Worm (Caenorhabditis elegans) whole organism, L4 larva: ENCODE data around the gene F37H8.6.

ENCODE experiments used
- F26F4.8 ChIP-seq: fragments of 200-800 bp; sonication (Bioruptor generic); conservative IDR thresholded peaks from 2 replicates; pipeline ENCODE4 v1.3.6; 2022; ENCODE audit warnings: missing genetic modification characterization, missing compliant biosample characterization
- F44E2.7 ChIP-seq: fragments of 200-800 bp; sonication (Bioruptor generic); IDR thresholded peaks from 2 replicates; pipeline ENCODE4 v2.1.2; 2022; ENCODE audit warnings: missing genetic modification characterization, missing compliant biosample characterization
- T20F7.1 ChIP-seq: fragments of 200-800 bp; sonication (Bioruptor generic); optimal IDR thresholded peaks from 2 replicates; lab custom pipeline; 2018; ENCODE audit warnings: mild to moderate bottlenecking, missing genetic modification characterization, missing compliant biosample characterization
- ZK337.2 ChIP-seq: fragments of 200-800 bp; sonication (Bioruptor generic); IDR thresholded peaks from 2 replicates; pipeline ENCODE4 v1.3.6; 2022; ENCODE audit warnings: missing genetic modification reagents, missing genetic modification characterization, missing compliant biosample characterization
- ZK546.5 ChIP-seq, 2 experiments: sonication (generic microtip); optimal IDR thresholded peaks; 2 replicates each; lab custom pipeline; 2017; ENCODE audit warnings: missing biosample characterization in 2 of 2, missing genetic modification characterization in 2 of 2
- aha-1 ChIP-seq: fragments of 150-350 bp; peaks from one replicate; lab custom pipeline; 2014; ENCODE audit warnings: missing biosample characterization, missing genetic modification characterization
- ceh-44 ChIP-seq: fragments of 200-800 bp; sonication (Bioruptor generic); IDR thresholded peaks from 2 replicates; pipeline ENCODE4 v1.3.6; 2022; ENCODE audit warnings: missing genetic modification reagents, missing genetic modification characterization, missing compliant biosample characterization
- ceh-62 ChIP-seq: sonication (generic microtip); optimal IDR thresholded peaks from 2 replicates; lab custom pipeline; 2017; ENCODE audit warnings: missing biosample characterization, missing genetic modification characterization
- ces-1 ChIP-seq: fragments of 150-350 bp; sonication (generic microtip); optimal IDR thresholded peaks from 4 replicates; lab custom pipeline; 2014; ENCODE audit warnings: missing biosample characterization, missing genetic modification reagents, missing genetic modification characterization
- ctbp-1 ChIP-seq: fragments of 200-800 bp; sonication (Bioruptor generic); IDR thresholded peaks from 2 replicates; pipeline ENCODE4 v1.3.6; 2022; ENCODE audit warnings: missing genetic modification reagents, missing genetic modification characterization, missing compliant biosample characterization
- daf-16 ChIP-seq, 3 experiments: sonication (generic microtip); optimal IDR thresholded peaks; 2 replicates each; lab custom pipeline; 2016 to 2017; ENCODE audit warnings: missing genetic modification characterization in 3 of 3, missing genetic modification reagents in 3 of 3, mild to moderate bottlenecking in 2 of 3, missing compliant biosample characterization in 2 of 3, missing biosample characterization in 1 of 3, moderate library complexity in 1 of 3
- daf-8 ChIP-seq: fragments of 200-800 bp; sonication (Bioruptor generic); IDR thresholded peaks from 2 replicates; pipeline ENCODE4 v1.3.6; 2022; ENCODE audit warnings: missing genetic modification characterization, missing compliant biosample characterization
- dpl-1 ChIP-seq: fragments of 150-350 bp; optimal IDR thresholded peaks from 2 replicates; lab custom pipeline; 2014; ENCODE audit warnings: missing biosample characterization, missing genetic modification reagents, missing genetic modification characterization
- dve-1 ChIP-seq: sonication (generic microtip); optimal IDR thresholded peaks from 2 replicates; lab custom pipeline; 2017; ENCODE audit warnings: antibody characterized with exemption, mild to moderate bottlenecking, missing genetic modification characterization, missing compliant biosample characterization; ENCODE audit not compliant: insufficient read depth
- fos-1 ChIP-seq: fragments of 150-350 bp; optimal IDR thresholded peaks from 2 replicates; lab custom pipeline; 2014; ENCODE audit warnings: missing biosample characterization, missing genetic modification characterization
- hlh-11 ChIP-seq: fragments of 200-800 bp; sonication (Bioruptor generic); optimal IDR thresholded peaks from 2 replicates; lab custom pipeline; 2018; ENCODE audit warnings: mild to moderate bottlenecking, missing genetic modification characterization, missing compliant biosample characterization
- hlh-30 ChIP-seq: sonication (generic microtip); optimal IDR thresholded peaks from 2 replicates; lab custom pipeline; 2017; ENCODE audit warnings: antibody characterized with exemption, mild to moderate bottlenecking, missing genetic modification characterization, missing compliant biosample characterization; ENCODE audit not compliant: insufficient read depth
- hmg-1.1 ChIP-seq: fragments of 200-800 bp; sonication (Bioruptor generic); IDR thresholded peaks from 2 replicates; pipeline ENCODE4 v1.3.6; 2022; ENCODE audit warnings: missing genetic modification reagents, missing genetic modification characterization, missing compliant biosample characterization
- jun-1 ChIP-seq: fragments of 150-350 bp; optimal IDR thresholded peaks from 2 replicates; lab custom pipeline; 2014; ENCODE audit warnings: missing biosample characterization, missing genetic modification reagents, missing genetic modification characterization
- lin-15B ChIP-seq: fragments of 150-350 bp; sonication (generic microtip); optimal IDR thresholded peaks from 3 replicates; lab custom pipeline; 2014; ENCODE audit warnings: missing biosample characterization, missing genetic modification characterization
- lin-38 ChIP-seq: fragments of 200-800 bp; sonication (Bioruptor generic); IDR thresholded peaks from 2 replicates; pipeline ENCODE4 v1.3.6; 2022; ENCODE audit warnings: missing genetic modification reagents, missing genetic modification characterization, missing compliant biosample characterization
- lsy-2 ChIP-seq, 2 experiments: fragments of 150-350 bp in 1 of 2; sonication (generic microtip) in 1 of 2; optimal IDR thresholded peaks; 2 replicates each; lab custom pipeline; 2014 to 2017; ENCODE audit warnings: missing biosample characterization in 2 of 2, missing genetic modification characterization in 2 of 2
- mdl-1 ChIP-seq, 2 experiments: fragments of 150-350 bp in 1 of 2; sonication (generic microtip) in 1 of 2; optimal IDR thresholded peaks; 2 replicates each; lab custom pipeline; 2014 to 2017; ENCODE audit warnings: missing biosample characterization in 2 of 2, missing genetic modification characterization in 2 of 2
- mdt-29 ChIP-seq: fragments of 200-800 bp; sonication (Bioruptor generic); IDR thresholded peaks from 2 replicates; pipeline ENCODE4 v1.3.6; 2022; ENCODE audit warnings: missing genetic modification reagents, missing genetic modification characterization, missing compliant biosample characterization
- mep-1 ChIP-seq: fragments of 150-350 bp; sonication (generic microtip); optimal IDR thresholded peaks from 3 replicates; lab custom pipeline; 2014; ENCODE audit warnings: missing biosample characterization, missing genetic modification characterization
- mes-2 ChIP-seq: sonication (generic microtip); optimal IDR thresholded peaks from 2 replicates; lab custom pipeline; 2016; ENCODE audit warnings: missing genotype, mild to moderate bottlenecking, missing genetic modification characterization, missing compliant biosample characterization; ENCODE audit not compliant: poor library complexity, severe bottlenecking
- nhr-102 ChIP-seq: sonication (generic microtip); optimal IDR thresholded peaks from 2 replicates; lab custom pipeline; 2016; ENCODE audit warnings: mild to moderate bottlenecking, missing genetic modification characterization, moderate library complexity, missing compliant biosample characterization
- nhr-25 ChIP-seq: sonication (generic microtip); optimal IDR thresholded peaks from 2 replicates; lab custom pipeline; 2017; ENCODE audit warnings: missing genetic modification characterization, mild to moderate bottlenecking, missing compliant biosample characterization, antibody characterized with exemption, moderate library complexity, borderline replicate concordance; ENCODE audit not compliant: insufficient read depth
- nhr-41 ChIP-seq: fragments of 200-800 bp; sonication (Bioruptor generic); IDR thresholded peaks from 2 replicates; pipeline ENCODE4 v1.3.6; 2022; ENCODE audit warnings: missing genetic modification reagents, missing genetic modification characterization, missing compliant biosample characterization
- nhr-48 ChIP-seq: sonication (generic microtip); optimal IDR thresholded peaks from 2 replicates; lab custom pipeline; 2016; ENCODE audit warnings: mild to moderate bottlenecking, missing genetic modification characterization, missing compliant biosample characterization
- nhr-6 ChIP-seq: fragments of 150-350 bp; optimal IDR thresholded peaks from 2 replicates; lab custom pipeline; 2014; ENCODE audit warnings: missing biosample characterization, missing genetic modification characterization
- nhr-77 ChIP-seq: fragments of 150-350 bp; optimal IDR thresholded peaks from 2 replicates; lab custom pipeline; 2014; ENCODE audit warnings: missing biosample characterization, missing genetic modification characterization
- php-3 ChIP-seq: fragments of 200-800 bp; sonication (Bioruptor generic); IDR thresholded peaks from 2 replicates; pipeline ENCODE4 v1.3.6; 2022; ENCODE audit warnings: missing genetic modification reagents, missing genetic modification characterization, missing compliant biosample characterization
- saeg-2 ChIP-seq: fragments of 200-800 bp; sonication (Bioruptor generic); IDR thresholded peaks from 2 replicates; pipeline ENCODE4 v1.3.6; 2022; ENCODE audit warnings: missing genetic modification reagents, missing genetic modification characterization, missing compliant biosample characterization
- sdz-12 ChIP-seq: fragments of 200-800 bp; sonication (Bioruptor generic); optimal IDR thresholded peaks from 2 replicates; lab custom pipeline; 2018; ENCODE audit warnings: mild to moderate bottlenecking, missing genetic modification characterization, missing compliant biosample characterization
- set-16 ChIP-seq: fragments of 200-800 bp; sonication (Bioruptor generic); IDR thresholded peaks from 2 replicates; pipeline ENCODE4 v1.3.6; 2022; ENCODE audit warnings: missing genetic modification reagents, missing genetic modification characterization, missing compliant biosample characterization
- snpc-1.2 ChIP-seq: fragments of 200-800 bp; sonication (Bioruptor generic); IDR thresholded peaks from 2 replicates; pipeline ENCODE4 v1.3.6; 2022; ENCODE audit warnings: missing genetic modification reagents, missing genetic modification characterization, missing compliant biosample characterization
- spr-1 ChIP-seq: sonication (generic microtip); optimal IDR thresholded peaks from 2 replicates; lab custom pipeline; 2016; ENCODE audit warnings: mild to moderate bottlenecking, missing genetic modification characterization, missing compliant biosample characterization
- unc-62 ChIP-seq, 3 experiments: fragments of 150-350 bp in 1 of 3; sonication (generic microtip); optimal IDR thresholded peaks in 2 of 3; peaks in 1 of 3; 1 replicate in 1 of 3; 2 replicates in 2 of 3; lab custom pipeline; 2014 to 2017; ENCODE audit warnings: missing biosample characterization in 3 of 3, missing genetic modification characterization in 3 of 3, missing genetic modification reagents in 3 of 3, missing genotype in 1 of 3
- vab-7 ChIP-seq: fragments of 200-800 bp; sonication (Bioruptor generic); IDR thresholded peaks from 2 replicates; pipeline ENCODE4 v1.3.6; 2022; ENCODE audit warnings: missing genetic modification reagents, missing genetic modification characterization, missing compliant biosample characterization
- zag-1 ChIP-seq: fragments of 150-350 bp; optimal IDR thresholded peaks from 2 replicates; lab custom pipeline; 2014; ENCODE audit warnings: missing biosample characterization, missing genetic modification characterization
- zfp-3 ChIP-seq: fragments of 200-800 bp; sonication (Bioruptor generic); conservative IDR thresholded peaks from 2 replicates; pipeline ENCODE4 v1.3.6; 2022; ENCODE audit warnings: missing genetic modification reagents, missing genetic modification characterization, missing compliant biosample characterization

The F37H8.6 gene

DNA sequence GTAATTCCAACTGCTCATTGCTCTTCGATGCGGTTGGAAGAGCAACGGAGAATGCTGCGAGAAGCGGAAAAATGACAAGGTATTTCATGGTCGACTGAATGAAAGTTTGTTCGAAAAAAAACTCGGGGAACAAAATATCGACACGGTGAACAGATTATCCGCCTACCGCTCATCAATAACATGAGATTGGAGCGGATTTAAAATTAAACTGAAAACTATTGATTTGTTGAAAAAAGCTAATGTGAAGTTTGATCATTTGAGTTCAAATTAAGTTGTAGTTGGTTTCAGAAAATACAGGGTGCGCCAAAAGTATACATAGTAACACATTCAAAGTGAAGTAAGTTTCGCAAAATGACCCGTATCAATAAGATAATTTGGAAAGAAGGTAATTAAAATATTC lies 37.1 kb downstream of the F37H8.6 start, which contains the start of gene F40F8.4:
F40F8.4 (minus strand) TSS at position 101 of the 400 bp plus-strand sequence.
- TF ChIP-seq ZK337.2 (GFP tag; lab: Robert Waterston, UW) (no peak), ZK546.5 (tag; optimal IDR thresholded peaks at IDR 0.05; lab: Kevin White, UChicago) (no peak), dpl-1 (no peak), dve-1 (tag; lab: Kevin White, UChicago) (no peak), lin-38 (no peak), ctbp-1 (GFP tag; lab: Robert Waterston, UW) (no peak), daf-8 (GFP tag; lab: Robert Waterston, UW) (no peak), vab-7 (GFP tag; lab: Robert Waterston, UW) (no peak), lin-15B (tag; lab: Kevin White, UChicago) (no peak), fos-1 (tag; lab: Kevin White, UChicago) (no peak), ceh-44 (no peak), F26F4.8 (GFP tag; lab: Robert Waterston, UW) (no peak), nhr-25 (tag; lab: Kevin White, UChicago) (no peak)

- TF ChIP-seq ces-1 (GFP tag; lab: Kevin White, UChicago) (no peak), saeg-2 (no peak), ZK546.5 (tag; optimal IDR thresholded peaks at IDR 0.05; lab: Kevin White, UChicago) (no peak), ceh-62 (tag; lab: Kevin White, UChicago) (no peak), hlh-11 (tag; lab: Kevin White, UChicago) (peak; percentile 22), F44E2.7 (GFP tag; lab: Robert Waterston, UW) (no peak), daf-16 (GFP tag; optimal IDR thresholded peaks at IDR 0.05; lab: Kevin White, UChicago) (peak in 1 of 2 experiments; percentile 67), daf-16 (tag; optimal IDR thresholded peaks at IDR 0.05; lab: Kevin White, UChicago) (peak; percentile 82), unc-62 (GFP tag; optimal IDR thresholded peaks at IDR 0.05 in 1 of 2; lab: Kevin White, UChicago) (peak in 1 of 2 experiments; percentile 95), unc-62 (tag; optimal IDR thresholded peaks at IDR 0.05; lab: Kevin White, UChicago) (no peak), hlh-30 (tag; lab: Kevin White, UChicago) (peak; percentile 32)
- TF ChIP-seq, all 104 proteins: peak for 4
Observed at ce11 chrII:11135773-11136172, 41.5 kb downstream of the F37H8.6 start.

DNA sequence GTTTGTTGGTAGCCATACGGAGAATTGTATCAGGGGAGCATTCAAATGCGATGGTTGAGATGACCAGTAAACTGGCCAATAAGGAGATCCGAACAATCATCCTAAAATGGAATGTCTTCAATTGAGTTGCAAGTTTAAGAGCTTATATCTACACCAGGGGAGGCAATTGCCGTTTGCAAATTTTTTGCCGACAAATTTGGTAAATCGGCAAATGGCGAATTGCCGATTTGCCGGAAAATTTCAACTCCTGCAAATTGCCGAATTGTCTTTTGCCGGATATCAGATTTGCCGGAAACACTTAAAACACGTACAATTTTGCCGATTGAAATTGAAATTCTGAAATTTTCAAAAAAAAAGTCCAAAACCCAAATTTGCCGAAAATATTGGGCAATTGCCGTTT lies 42.4 kb downstream of the F37H8.6 start, which contains the start of gene F40F8.5:
F40F8.5 (minus strand) TSS at position 101 of the 400 bp plus-strand sequence.
- TF ChIP-seq lin-38 (no peak), nhr-41 (no peak), nhr-48 (tag; lab: Kevin White, UChicago) (no peak), F44E2.7 (GFP tag; lab: Robert Waterston, UW) (no peak), dpl-1 (no peak), set-16 (GFP tag; lab: Robert Waterston, UW) (no peak), ceh-44 (no peak), mdl-1 (tag; optimal IDR thresholded peaks at IDR 0.05; lab: Kevin White, UChicago) (no peak), daf-16 (GFP tag; optimal IDR thresholded peaks at IDR 0.05; lab: Kevin White, UChicago) (no peak), daf-16 (tag; optimal IDR thresholded peaks at IDR 0.05; lab: Kevin White, UChicago) (no peak), zfp-3 (GFP tag; lab: Robert Waterston, UW) (no peak), spr-1 (tag; lab: Kevin White, UChicago) (no peak), sdz-12 (no peak), hlh-30 (tag; lab: Kevin White, UChicago) (no peak), nhr-77 (tag; lab: Kevin White, UChicago) (no peak), zag-1 (tag; lab: Kevin White, UChicago) (no peak), nhr-6 (no peak), aha-1 (tag; lab: Kevin White, UChicago) (no peak), T20F7.1 (GFP tag; lab: Kevin White, UChicago) (no peak)

ce11 chrII:11132542-11132941 lies 44.7 kb downstream of the F37H8.6 start, which contains the start of gene F40F8.11:
Gene F40F8.11 (minus strand): TSS chrII:11132590.
- no peak for TF ChIP-seq hmg-1.1 (GFP tag; lab: Robert Waterston, UW)
- TF ChIP-seq nhr-77 (tag; lab: Kevin White, UChicago): peak; percentile 23
- TF ChIP-seq mes-2: peak; percentile 68
- TF ChIP-seq hlh-30 (tag; lab: Kevin White, UChicago): peak; percentile 25
- peak in 1 of 2 experiments; percentile 44 for TF ChIP-seq daf-16 (GFP tag; optimal IDR thresholded peaks at IDR 0.05; lab: Kevin White, UChicago)
- TF ChIP-seq daf-16 (tag; optimal IDR thresholded peaks at IDR 0.05; lab: Kevin White, UChicago): peak; percentile 32
- peak; percentile 21 for TF ChIP-seq mep-1 (tag; lab: Kevin White, UChicago)
- no peak for TF ChIP-seq jun-1 (tag; lab: Kevin White, UChicago)
- TF ChIP-seq lin-38: peak; percentile 93
- TF ChIP-seq daf-8 (GFP tag; lab: Robert Waterston, UW): no peak
- TF ChIP-seq lsy-2 (tag; optimal IDR thresholded peaks at IDR 0.05; lab: Kevin White, UChicago): peak in 1 of 2 experiments; percentile 82
- TF ChIP-seq dve-1 (tag; lab: Kevin White, UChicago): peak; percentile 66
- TF ChIP-seq nhr-102: peak; percentile 11
- no peak for TF ChIP-seq php-3 (GFP tag; lab: Robert Waterston, UW)
- no peak for TF ChIP-seq mdt-29 (GFP tag; lab: Robert Waterston, UW)
- TF ChIP-seq snpc-1.2: no peak
- peak; percentile 8 for TF ChIP-seq aha-1 (tag; lab: Kevin White, UChicago)
- TF ChIP-seq dpl-1: peak; percentile 86
